Fruit fly (Drosophila melanogaster) whole organism, pupa: ENCODE measurements around the gene Sur.

Experiments used
- CG4496 ChIP-seq: fragments of 200-800 bp; sonication (Bioruptor generic); IDR thresholded peaks from 3 replicates; pipeline ENCODE4 v1.3.6; 2022; ENCODE audit warnings: missing biosample characterization, missing genetic modification characterization
- CG8159 ChIP-seq: fragments of 200-800 bp; sonication (Bioruptor generic); optimal IDR thresholded peaks from 3 replicates; lab custom pipeline; 2018; ENCODE audit warnings: missing biosample characterization, mild to moderate bottlenecking, missing genetic modification characterization, moderate library complexity
- Pif1B ChIP-seq: fragments of 200-800 bp; sonication (Bioruptor generic); optimal IDR thresholded peaks from 3 replicates; lab custom pipeline; 2016; ENCODE audit warnings: missing biosample characterization, missing genetic modification characterization
- gl ChIP-seq: fragments of 200-800 bp; sonication (Bioruptor generic); optimal IDR thresholded peaks from 2 replicates; lab custom pipeline; 2018; ENCODE audit warnings: missing biosample characterization, mild to moderate bottlenecking, missing genetic modification characterization

DNA sequence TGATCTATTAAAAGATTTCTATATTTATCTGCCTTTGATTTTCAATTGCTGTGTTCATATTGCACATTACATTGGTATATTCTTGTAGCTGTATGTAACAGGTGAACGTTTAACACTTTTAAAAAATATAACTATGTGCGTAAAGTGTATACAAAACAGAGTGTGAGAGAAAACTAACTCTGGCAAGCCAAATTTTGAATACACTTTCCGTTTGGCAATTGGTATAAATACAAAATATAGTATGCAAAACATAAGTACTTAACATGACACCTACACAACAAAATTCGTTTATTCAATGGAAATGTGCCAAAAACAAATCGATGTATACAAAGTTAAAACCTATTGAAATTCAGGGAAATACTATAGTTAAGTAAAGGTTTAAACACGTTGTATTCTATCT is 33.9 kb upstream of the Sur start:
- no peak for TF ChIP-seq gl (tag; lab: Kevin White, UChicago)
- TF ChIP-seq Pif1B = no peak
- no peak for TF ChIP-seq CG4496 (GFP tag; lab: Robert Waterston, UW)
- TF ChIP-seq CG8159 (tag; lab: Kevin White, UChicago) = no peak
